Worm (Caenorhabditis elegans): Measurements from ENCODE around the gene gpa-9.

gpa-9 gene

ce11 chrV:12629743-12630142 lies 19.4 kb downstream of the gpa-9 start, which contains the start of gene F56H9.6:
F56H9.6 (minus strand) TSS chrV:12629843.
- TF ChIP-seq fkh-2 (tag; optimal IDR thresholded peaks at IDR 0.05) = no peak
- no peak for TF ChIP-seq jun-1 (tag; optimal IDR thresholded peaks at IDR 0.05)
- TF ChIP-seq pqm-1 (tag; optimal IDR thresholded peaks at IDR 0.05) = no peak
- TF ChIP-seq skn-1 (tag; optimal IDR thresholded peaks at IDR 0.05) = no peak
- TF ChIP-seq eor-1 (tag; optimal IDR thresholded peaks at IDR 0.05) = no peak
- no peak for TF ChIP-seq ztf-11 (tag; optimal IDR thresholded peaks at IDR 0.05)
- TF ChIP-seq lsy-12 (tag; optimal IDR thresholded peaks at IDR 0.05) = no peak
- TF ChIP-seq pha-4 (tag; optimal IDR thresholded peaks at IDR 0.05) = no peak
- no peak for TF ChIP-seq nhr-25 (tag; optimal IDR thresholded peaks at IDR 0.05)
- TF ChIP-seq R02D3.7 (tag; optimal IDR thresholded peaks at IDR 0.05) = no peak
- no peak for TF ChIP-seq egl-27 (tag; optimal IDR thresholded peaks at IDR 0.05)
- TF ChIP-seq fos-1 (tag; optimal IDR thresholded peaks at IDR 0.05) = no peak
- no peak for TF ChIP-seq hmg-11 (tag; optimal IDR thresholded peaks at IDR 0.05)
- TF ChIP-seq nhr-28 (tag; optimal IDR thresholded peaks at IDR 0.05) = no peak
- no peak for TF ChIP-seq fkh-10 (GFP tag; optimal IDR thresholded peaks at IDR 0.05)

ce11 chrV:12624371-12624770 lies 24.7 kb downstream of the gpa-9 start, which contains the start of gene F56H9.9:
F56H9.9 (minus strand) TSS chrV:12624471.
- TF ChIP-seq ceh-82 (tag; optimal IDR thresholded peaks at IDR 0.05) = no peak
- TF ChIP-seq mdl-1 (tag; optimal IDR thresholded peaks at IDR 0.05) = no peak
- no peak for TF ChIP-seq ceh-16 (tag; optimal IDR thresholded peaks at IDR 0.05)
- no peak for TF ChIP-seq ceh-9 (tag; optimal IDR thresholded peaks at IDR 0.05)
- no peak for TF ChIP-seq hmg-11 (tag; optimal IDR thresholded peaks at IDR 0.05)
- TF ChIP-seq nhr-67 (tag; optimal IDR thresholded peaks at IDR 0.05) = no peak
- no peak for TF ChIP-seq lin-15B (tag; optimal IDR thresholded peaks at IDR 0.05)

- no peak for TF ChIP-seq aly-2 (tag; optimal IDR thresholded peaks at IDR 0.05)
- TF ChIP-seq nhr-11 (tag; optimal IDR thresholded peaks at IDR 0.05) = no peak
- TF ChIP-seq egl-27 (tag; optimal IDR thresholded peaks at IDR 0.05) = no peak
- no peak for TF ChIP-seq ama-1 (optimal IDR thresholded peaks at IDR 0.05)
- TF ChIP-seq unc-39 (tag; optimal IDR thresholded peaks at IDR 0.05) = no peak
Observed at ce11 chrV:12612118-12612517, 37.0 kb downstream of the gpa-9 start, which contains the start of gene cyc-2.2. cyc-2.2 (minus strand) TSS chrV:12612218.

- no peak for TF ChIP-seq pha-4 (tag; optimal IDR thresholded peaks at IDR 0.05)
- TF ChIP-seq ZK546.5 (tag; optimal IDR thresholded peaks at IDR 0.05) = no peak
Observed at ce11 chrV:12611029-12611428, 38.1 kb downstream of the gpa-9 start, which contains the start of gene cubn-1. cubn-1 (plus strand) TSS chrV:12611329.

- no peak for TF ChIP-seq unc-39 (tag; optimal IDR thresholded peaks at IDR 0.05)
- TF ChIP-seq elt-3 (tag; optimal IDR thresholded peaks at IDR 0.05) = no peak
- no peak for TF ChIP-seq egl-27 (tag; optimal IDR thresholded peaks at IDR 0.05)
- TF ChIP-seq fos-1 (tag; optimal IDR thresholded peaks at IDR 0.05) = no peak
- no peak for TF ChIP-seq fkh-2 (tag; optimal IDR thresholded peaks at IDR 0.05)
- no peak for TF ChIP-seq pqm-1 (tag; optimal IDR thresholded peaks at IDR 0.05)
- no peak for TF ChIP-seq nhr-77 (tag; optimal IDR thresholded peaks at IDR 0.05)
- no peak for TF ChIP-seq nhr-76 (tag; optimal IDR thresholded peaks at IDR 0.05)
- TF ChIP-seq ZK546.5 (tag; optimal IDR thresholded peaks at IDR 0.05) = no peak
Observed at ce11 chrV:12609526-12609925, 39.6 kb downstream of the gpa-9 start, which contains the start of gene ZC116.1. ZC116.1 (plus strand) TSS chrV:12609826.

ce11 chrV:12608857-12609256 lies 40.3 kb downstream of the gpa-9 start, which contains the start of gene ZC116.5:
ZC116.5 (minus strand) TSS chrV:12608957.
- no peak for TF ChIP-seq ceh-28 (tag; optimal IDR thresholded peaks at IDR 0.05)
- TF ChIP-seq nfya-1 (tag; optimal IDR thresholded peaks at IDR 0.05; ENCODE audit: insufficient read depth) = no peak
- TF ChIP-seq nhr-12 (tag; optimal IDR thresholded peaks at IDR 0.05) = no peak
- no peak for TF ChIP-seq ceh-9 (tag; optimal IDR thresholded peaks at IDR 0.05)
- no peak for TF ChIP-seq tbx-2 (tag; optimal IDR thresholded peaks at IDR 0.05)
- TF ChIP-seq egl-27 (tag; optimal IDR thresholded peaks at IDR 0.05) = no peak
- no peak for TF ChIP-seq elt-1 (tag; optimal IDR thresholded peaks at IDR 0.05)
- no peak for TF ChIP-seq unc-39 (tag; optimal IDR thresholded peaks at IDR 0.05)
- no peak for TF ChIP-seq elt-3 (tag; optimal IDR thresholded peaks at IDR 0.05)
- TF ChIP-seq ama-1 (optimal IDR thresholded peaks at IDR 0.05) = no peak
- no peak for TF ChIP-seq R02D3.7 (tag; optimal IDR thresholded peaks at IDR 0.05)
